Fruit fly (Drosophila melanogaster) whole organism, adult: ENCODE data around the gene Dis3l2.

Source experiments
- CG11617 ChIP-seq: fragments of 200-800 bp; sonication (Bioruptor generic); optimal IDR thresholded peaks from 2 replicates; lab custom pipeline; 2017; ENCODE audit warnings: mild to moderate bottlenecking, missing biosample characterization, missing genetic modification reagents, missing genetic modification characterization
- CG12768 ChIP-seq: fragments of 200-800 bp; sonication (Bioruptor generic); optimal IDR thresholded peaks from 2 replicates; lab custom pipeline; 2017; ENCODE audit warnings: missing biosample characterization, missing genetic modification characterization, mild to moderate bottlenecking, moderate library complexity, missing genetic modification reagents
- CG14711 ChIP-seq: fragments of 200-800 bp; sonication (Bioruptor generic); optimal IDR thresholded peaks from 2 replicates; lab custom pipeline; 2018; ENCODE audit warnings: missing biosample characterization, mild to moderate bottlenecking, missing genetic modification characterization, moderate library complexity
- CG1620 ChIP-seq: fragments of 200-800 bp; sonication (Bioruptor generic); optimal IDR thresholded peaks from 2 replicates; lab custom pipeline; 2016; ENCODE audit warnings: missing biosample characterization, missing genetic modification characterization
- CG33017 ChIP-seq: fragments of 200-800 bp; sonication (Bioruptor generic); optimal IDR thresholded peaks from 2 replicates; lab custom pipeline; 2018; ENCODE audit warnings: missing biosample characterization, mild to moderate bottlenecking, missing genetic modification characterization, moderate library complexity
- CG5204 ChIP-seq: fragments of 200-800 bp; sonication (Bioruptor generic); optimal IDR thresholded peaks from 2 replicates; lab custom pipeline; 2016; ENCODE audit warnings: missing biosample characterization, missing genetic modification characterization
- CG7045 ChIP-seq: fragments of 200-800 bp; sonication (Bioruptor generic); optimal IDR thresholded peaks from 2 replicates; lab custom pipeline; 2017; ENCODE audit warnings: missing biosample characterization, mild to moderate bottlenecking, missing genetic modification characterization
- CG7101 ChIP-seq: fragments of 200-800 bp; sonication (Bioruptor generic); optimal IDR thresholded peaks from 2 replicates; lab custom pipeline; 2018; ENCODE audit warnings: missing biosample characterization, mild to moderate bottlenecking, missing genetic modification characterization, moderate library complexity
- Clk ChIP-seq: fragments of 200-800 bp; sonication (Bioruptor generic); optimal IDR thresholded peaks from 2 replicates; lab custom pipeline; 2017; ENCODE audit warnings: missing biosample characterization, missing genetic modification characterization
- Crg-1 ChIP-seq: fragments of 200-800 bp; sonication (Bioruptor generic); optimal IDR thresholded peaks from 2 replicates; lab custom pipeline; 2016; ENCODE audit warnings: missing biosample characterization, missing genetic modification characterization
- Hr96 ChIP-seq: fragments of 200-800 bp; sonication (Bioruptor generic); optimal IDR thresholded peaks from 2 replicates; lab custom pipeline; 2016; ENCODE audit warnings: missing biosample characterization, missing genetic modification characterization
- Mnt ChIP-seq: fragments of 200-800 bp; sonication (Bioruptor generic); optimal IDR thresholded peaks from 2 replicates; lab custom pipeline; 2016; ENCODE audit warnings: missing biosample characterization, mild to moderate bottlenecking, missing genetic modification characterization
- bab1 ChIP-seq: fragments of 200-800 bp; sonication (Bioruptor generic); optimal IDR thresholded peaks from 3 replicates; lab custom pipeline; 2019; ENCODE audit warnings: missing biosample characterization, mild to moderate bottlenecking, missing genetic modification characterization, moderate library complexity
- cic ChIP-seq: fragments of 200-800 bp; sonication (Bioruptor generic); optimal IDR thresholded peaks from 2 replicates; lab custom pipeline; 2017; ENCODE audit warnings: missing biosample characterization, mild to moderate bottlenecking, missing genetic modification characterization, moderate library complexity
- cnc ChIP-seq, 2 experiments: fragments of >200 bp; optimal IDR thresholded peaks; 2 replicates each; lab custom pipeline; 2017
- kay ChIP-seq: fragments of 200-800 bp; sonication (Bioruptor generic); peaks from one replicate; lab custom pipeline; 2016; ENCODE audit warnings: missing biosample characterization, missing genetic modification characterization, borderline replicate concordance
- ovo ChIP-seq: fragments of 200-800 bp; sonication (Bioruptor generic); optimal IDR thresholded peaks from 2 replicates; lab custom pipeline; 2016; ENCODE audit warnings: missing biosample characterization, missing genetic modification characterization
- pad ChIP-seq: fragments of 200-800 bp; sonication (Bioruptor generic); optimal IDR thresholded peaks from 3 replicates; lab custom pipeline; 2017; ENCODE audit warnings: missing biosample characterization, missing genetic modification characterization, mild to moderate bottlenecking, moderate library complexity, missing genetic modification reagents
- tj ChIP-seq: fragments of 200-800 bp; sonication (Bioruptor generic); optimal IDR thresholded peaks from 3 replicates; lab custom pipeline; 2017; ENCODE audit warnings: missing biosample characterization, mild to moderate bottlenecking, missing genetic modification characterization, moderate library complexity
- toe ChIP-seq: fragments of 200-800 bp; sonication (Bioruptor generic); optimal IDR thresholded peaks from 2 replicates; lab custom pipeline; 2016; ENCODE audit warnings: missing biosample characterization, missing genetic modification characterization

The Dis3l2 gene

DNA sequence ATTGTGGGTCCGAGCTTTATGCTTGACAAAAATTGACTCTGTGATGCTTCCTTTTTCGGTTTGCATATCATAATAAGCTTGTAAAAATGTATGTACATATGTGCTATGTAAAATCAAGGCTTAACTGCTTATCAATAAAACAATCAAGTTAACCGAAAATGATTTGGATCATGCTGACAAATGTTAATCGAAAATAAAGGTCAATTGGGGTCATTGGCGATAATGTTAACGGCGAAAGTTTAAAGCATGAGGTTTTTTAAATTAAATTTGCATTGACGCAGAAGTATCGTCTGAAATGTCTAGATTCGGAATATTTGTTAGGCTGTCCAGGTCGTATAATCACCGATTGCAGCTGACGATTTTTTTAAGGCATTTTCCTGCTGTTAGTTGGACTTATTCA lies 3.8 kb downstream of the Dis3l2 start, which contains the start of gene Kaz1-ORFB:
TSS of gene Kaz1-ORFB (plus strand) at position 301 of the 400 bp plus-strand sequence.
- TF ChIP-seq CG7045, result no peak
- TF ChIP-seq CG1620 (GFP tag; lab: Kevin White, UChicago), result no peak
- TF ChIP-seq CG5204, result no peak
- no peak for TF ChIP-seq bab1 (GFP tag; lab: Kevin White, UChicago)
- no peak for TF ChIP-seq ovo (GFP tag; lab: Kevin White, UChicago)
- TF ChIP-seq CG11617 (GFP tag; lab: Kevin White, UChicago), result no peak
- no peak for TF ChIP-seq kay (GFP tag; lab: Kevin White, UChicago)

DNA sequence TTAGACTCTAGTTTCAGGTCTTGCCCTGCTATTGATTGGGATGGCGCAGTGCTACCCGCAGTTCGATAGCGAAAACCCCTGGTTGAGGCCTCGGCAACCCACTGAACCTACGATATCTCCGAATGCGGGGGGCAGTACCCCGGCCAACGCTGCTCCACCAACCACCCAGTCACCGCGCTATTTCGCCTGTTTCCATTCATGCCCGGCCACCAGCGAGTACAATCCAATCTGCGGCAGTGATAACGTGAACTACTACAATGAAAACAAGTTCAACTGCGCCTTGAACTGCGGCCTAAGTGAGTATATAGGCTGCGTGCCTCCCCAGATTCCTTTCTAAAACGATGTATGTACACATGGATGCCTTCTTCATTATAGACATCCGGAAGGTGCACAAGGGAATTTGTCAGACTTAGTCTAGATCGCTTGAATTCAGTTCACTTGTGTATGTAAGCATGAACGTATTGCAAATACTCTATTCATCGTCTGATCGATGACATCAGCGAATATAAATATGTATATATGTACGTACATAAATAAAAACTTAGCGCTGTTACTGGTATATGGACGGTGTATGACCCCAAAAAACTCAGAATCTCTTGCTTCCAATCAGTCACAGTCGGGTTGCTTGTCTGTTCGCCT lies 5.1 kb downstream of the Dis3l2 start, which contains the start of gene CG13877:
TSS of gene CG13877 (plus strand) at position 589 of the 639 bp plus-strand sequence.
- TF ChIP-seq cic (GFP tag; lab: Kevin White, UChicago) (peak; percentile 88), CG12768 (no peak)

DNA sequence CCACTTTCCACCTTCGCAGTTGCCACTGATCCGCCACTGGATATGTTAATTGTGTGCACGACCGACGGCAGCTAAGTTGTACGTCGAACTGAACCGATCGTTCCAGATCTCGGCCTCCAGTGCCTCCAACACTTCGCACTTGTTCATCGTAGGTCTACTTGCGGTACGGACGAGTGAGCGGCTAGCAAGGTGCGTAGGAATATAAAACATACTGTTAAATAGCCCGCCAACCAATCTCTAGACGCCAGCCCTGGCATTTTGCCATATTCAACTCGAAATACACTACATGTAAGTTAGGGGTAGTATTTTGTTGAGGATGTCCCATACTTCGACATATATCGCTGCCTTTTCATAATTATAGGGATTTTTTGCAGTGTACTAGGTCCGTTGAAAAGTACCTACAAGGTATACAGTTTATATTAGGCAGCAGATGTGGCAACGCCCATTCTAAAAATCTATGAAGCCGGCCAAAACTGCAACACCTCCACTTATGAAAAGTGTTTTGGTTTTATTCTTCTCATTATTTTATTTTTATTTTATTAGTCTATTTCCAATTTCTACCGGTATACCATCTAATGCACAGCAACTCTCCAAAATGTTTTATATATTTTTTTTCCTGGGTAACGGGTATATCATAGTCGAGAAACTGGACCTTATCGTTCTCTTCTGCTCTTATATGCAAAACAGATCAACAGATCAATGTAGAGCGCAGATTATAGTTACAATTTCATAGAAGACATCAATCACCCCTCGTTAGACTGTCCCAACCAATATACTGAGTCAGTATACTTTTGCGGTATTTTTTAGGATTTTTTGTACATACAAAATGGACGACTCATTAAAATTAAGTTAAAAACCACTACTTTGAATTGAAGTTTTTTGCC lies 10.8 kb downstream of the Dis3l2 start, which contains the start of the genes pyx and CG33229:
TSS of gene pyx (minus strand) at position 51 of the 884 bp plus-strand sequence.
TSS of gene CG33229 (plus strand) at position 834 of the 884 bp plus-strand sequence.
- TF ChIP-seq toe (GFP tag; lab: Kevin White, UChicago), result peak; percentile 91
- no peak for TF ChIP-seq kay (GFP tag; lab: Kevin White, UChicago)
- TF ChIP-seq bab1 (GFP tag; lab: Kevin White, UChicago), result peak; percentile 72
- TF ChIP-seq Crg-1 (GFP tag; lab: Kevin White, UChicago), result peak; percentile 73
- no peak for TF ChIP-seq CG5204
- peak; percentile 86 for TF ChIP-seq CG12768
- peak; percentile 84 for TF ChIP-seq Hr96 (GFP tag; lab: Kevin White, UChicago)
- peak; percentile 18 for TF ChIP-seq CG14711 (tag; lab: Kevin White, UChicago)
- no peak for TF ChIP-seq cic (GFP tag; lab: Kevin White, UChicago)
- TF ChIP-seq Clk (GFP tag; lab: Kevin White, UChicago), result peak; percentile 40
- TF ChIP-seq Mnt, result peak; percentile 52
- peak; percentile 63 for TF ChIP-seq CG33017 (tag; lab: Kevin White, UChicago)
- peak; percentile 75 for TF ChIP-seq CG1620 (GFP tag; lab: Kevin White, UChicago)
- TF ChIP-seq CG7101 (tag; lab: Kevin White, UChicago), result peak; percentile 74
- peak; percentile 58 for TF ChIP-seq tj (GFP tag; lab: Kevin White, UChicago)
- peak; percentile 79 for TF ChIP-seq CG11617 (GFP tag; lab: Kevin White, UChicago)
- TF ChIP-seq pad, result peak; percentile 64
- peak; percentile 79 for TF ChIP-seq ovo (GFP tag; lab: Kevin White, UChicago)
- peak; percentile 80 for TF ChIP-seq CG7045
- no peak for TF ChIP-seq cnc (optimal IDR thresholded peaks at IDR 0.05; lab: Kevin White, UChicago)

DNA sequence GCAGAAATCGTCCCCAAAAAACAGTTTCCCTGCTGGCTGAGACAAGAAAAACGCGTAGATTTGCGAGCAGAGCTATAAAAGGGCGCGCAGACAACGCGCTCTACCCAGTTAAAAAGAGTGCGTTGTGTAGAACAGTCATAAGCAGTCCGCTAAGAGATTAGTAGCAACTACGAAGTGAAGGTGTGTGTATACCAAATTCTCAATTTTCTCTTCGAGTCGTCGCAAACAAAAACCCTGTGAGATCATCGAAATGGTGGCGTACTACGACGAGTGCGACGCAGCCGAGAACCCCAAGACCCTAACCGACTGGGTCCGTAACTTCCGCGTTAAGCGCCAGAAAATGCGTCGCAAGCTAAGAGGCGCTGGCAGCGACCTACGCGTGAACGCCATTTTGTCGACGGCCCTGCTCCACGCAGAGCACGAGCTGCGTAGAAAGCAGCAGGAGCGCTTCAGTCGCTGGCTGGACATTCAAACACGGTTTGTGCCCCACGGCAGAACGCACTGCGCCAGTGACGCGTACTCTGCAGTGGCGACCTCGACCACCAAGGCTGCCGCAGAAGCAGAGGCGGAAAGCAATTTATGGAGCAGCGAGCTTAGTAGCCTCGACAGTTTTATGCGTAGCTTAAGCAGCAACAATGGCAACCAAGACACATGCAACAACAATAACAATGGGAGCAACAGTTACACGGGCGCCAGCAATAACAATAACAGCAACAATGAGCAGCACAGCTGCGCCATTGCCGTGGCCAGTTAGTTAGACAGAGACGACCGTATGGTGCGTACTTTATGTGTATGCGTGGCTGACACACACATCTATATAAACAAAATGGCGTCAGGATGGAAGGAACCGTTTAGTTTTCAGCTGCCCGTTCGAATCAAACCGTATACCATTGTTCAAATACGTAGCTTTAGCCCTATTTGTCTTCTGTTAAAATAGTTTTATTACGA lies 11.8 kb downstream of the Dis3l2 start:
- TF ChIP-seq pad (no peak), Clk (GFP tag; lab: Kevin White, UChicago) (no peak), kay (GFP tag; lab: Kevin White, UChicago) (no peak), Mnt (peak; percentile 44), tj (GFP tag; lab: Kevin White, UChicago) (peak; percentile 16), CG33017 (tag; lab: Kevin White, UChicago) (no peak), Crg-1 (GFP tag; lab: Kevin White, UChicago) (no peak), CG7045 (peak; percentile 6), CG14711 (tag; lab: Kevin White, UChicago) (no peak), CG12768 (peak; percentile 12), CG11617 (GFP tag; lab: Kevin White, UChicago) (peak; percentile 25), CG7101 (tag; lab: Kevin White, UChicago) (no peak), CG1620 (GFP tag; lab: Kevin White, UChicago) (peak; percentile 55), cnc (optimal IDR thresholded peaks at IDR 0.05; lab: Kevin White, UChicago) (no peak), CG5204 (no peak), Hr96 (GFP tag; lab: Kevin White, UChicago) (no peak), bab1 (GFP tag; lab: Kevin White, UChicago) (no peak), toe (GFP tag; lab: Kevin White, UChicago) (no peak), ovo (GFP tag; lab: Kevin White, UChicago) (peak; percentile 95), cic (GFP tag; lab: Kevin White, UChicago) (peak; percentile 21)

DNA sequence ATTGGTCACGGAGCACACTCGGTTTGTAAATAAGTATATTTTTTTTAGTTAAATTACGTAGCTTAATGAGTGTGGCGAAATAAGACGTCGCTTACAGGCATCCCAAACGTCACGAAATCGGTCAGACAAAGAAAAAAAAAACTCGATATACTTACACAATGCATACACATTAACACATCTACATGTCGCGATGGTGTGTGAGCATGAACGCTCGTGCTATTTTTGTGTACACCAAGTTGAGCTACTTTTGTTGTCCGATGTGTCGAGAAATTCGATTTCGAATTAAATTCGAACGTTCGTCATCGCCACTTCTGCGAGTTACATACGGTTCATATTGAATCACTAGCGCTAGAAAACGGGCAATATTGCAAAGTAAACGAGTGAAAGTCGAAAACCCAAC lies 12.6 kb downstream of the Dis3l2 start:
- TF ChIP-seq Clk (GFP tag; lab: Kevin White, UChicago) (no peak), Mnt (peak; percentile 33), kay (GFP tag; lab: Kevin White, UChicago) (peak; percentile 99), toe (GFP tag; lab: Kevin White, UChicago) (no peak), CG33017 (tag; lab: Kevin White, UChicago) (no peak), cic (GFP tag; lab: Kevin White, UChicago) (peak; percentile 33), CG7101 (tag; lab: Kevin White, UChicago) (no peak), Crg-1 (GFP tag; lab: Kevin White, UChicago) (no peak), ovo (GFP tag; lab: Kevin White, UChicago) (no peak), bab1 (GFP tag; lab: Kevin White, UChicago) (no peak)
